Worm (Caenorhabditis elegans): ENCODE measurements around the gene oac-30.
A peak's percentile ranks its signal among the peaks of the same experiment; 100 is the strongest.

oac-30 gene

ce11 chrII:1306036-1306435 lies 39.3 kb upstream of the oac-30 start, which contains the start of gene emc-2:
Gene emc-2, minus strand, starts transcription at chrII:1306136.
- TF ChIP-seq lin-13 (GFP tag; optimal IDR thresholded peaks at IDR 0.05) (no peak), dmd-4 (tag; optimal IDR thresholded peaks at IDR 0.05) (no peak), nhr-6 (tag; optimal IDR thresholded peaks at IDR 0.05) (no peak), snpc-4 (tag; optimal IDR thresholded peaks at IDR 0.05) (no peak), mbf-1 (tag; optimal IDR thresholded peaks at IDR 0.05) (no peak), nhr-23 (tag; optimal IDR thresholded peaks at IDR 0.05) (no peak), lsy-2 (tag; optimal IDR thresholded peaks at IDR 0.05) (no peak), nhr-21 (tag; optimal IDR thresholded peaks at IDR 0.05) (no peak), ztf-4 (tag; optimal IDR thresholded peaks at IDR 0.05) (no peak), unc-39 (tag; optimal IDR thresholded peaks at IDR 0.05) (no peak), ceh-16 (tag; optimal IDR thresholded peaks at IDR 0.05) (no peak), ztf-11 (tag; optimal IDR thresholded peaks at IDR 0.05) (no peak), nhr-10 (tag; optimal IDR thresholded peaks at IDR 0.05) (no peak), elt-1 (tag; optimal IDR thresholded peaks at IDR 0.05) (no peak), nhr-12 (tag; optimal IDR thresholded peaks at IDR 0.05) (no peak), sma-3 (GFP tag; optimal IDR thresholded peaks at IDR 0.05) (no peak), nhr-11 (tag; optimal IDR thresholded peaks at IDR 0.05) (no peak), ZK546.5 (tag; optimal IDR thresholded peaks at IDR 0.05) (no peak), unc-62 (GFP tag; optimal IDR thresholded peaks at IDR 0.05) (no peak)

ce11 chrII:1301554-1301953 lies 34.9 kb upstream of the oac-30 start, which contains the start of gene glb-31:
Gene glb-31, minus strand, starts transcription at chrII:1301654.
- TF ChIP-seq ceh-16 (tag; optimal IDR thresholded peaks at IDR 0.05) = no peak
- no peak for TF ChIP-seq elt-1 (tag; optimal IDR thresholded peaks at IDR 0.05)
- no peak for TF ChIP-seq unc-55 (GFP tag; optimal IDR thresholded peaks at IDR 0.05)
- no peak for TF ChIP-seq sem-4 (tag; optimal IDR thresholded peaks at IDR 0.05)
- no peak for TF ChIP-seq lsy-2 (tag; optimal IDR thresholded peaks at IDR 0.05)
- no peak for TF ChIP-seq mbf-1 (tag; optimal IDR thresholded peaks at IDR 0.05)
- no peak for TF ChIP-seq alr-1 (tag; optimal IDR thresholded peaks at IDR 0.05)
- no peak for TF ChIP-seq ama-1 (optimal IDR thresholded peaks at IDR 0.05)
- TF ChIP-seq ztf-4 (tag; optimal IDR thresholded peaks at IDR 0.05) = no peak
- no peak for TF ChIP-seq crh-2 (tag; optimal IDR thresholded peaks at IDR 0.05)
- TF ChIP-seq nhr-237 (tag; optimal IDR thresholded peaks at IDR 0.05) = no peak
- TF ChIP-seq Y55F3AM.14 (GFP tag; optimal IDR thresholded peaks at IDR 0.05) = no peak
- TF ChIP-seq blmp-1 (tag; optimal IDR thresholded peaks at IDR 0.05; ENCODE audit: insufficient read depth) = no peak
- TF ChIP-seq snpc-4 (tag; optimal IDR thresholded peaks at IDR 0.05) = no peak
- TF ChIP-seq nhr-11 (tag; optimal IDR thresholded peaks at IDR 0.05) = no peak
- no peak for TF ChIP-seq nhr-21 (tag; optimal IDR thresholded peaks at IDR 0.05)
- no peak for TF ChIP-seq aly-2 (tag; optimal IDR thresholded peaks at IDR 0.05)
- no peak for TF ChIP-seq ztf-1 (GFP tag; conservative IDR thresholded peaks at IDR 0.05)
- no peak for TF ChIP-seq lin-11 (tag; optimal IDR thresholded peaks at IDR 0.05)

ce11 chrII:1298169-1298568 lies 31.5 kb upstream of the oac-30 start, which contains the start of gene Y57G7A.1:
Gene Y57G7A.1, plus strand, starts transcription at chrII:1298469.
- no peak for TF ChIP-seq sma-9 (GFP tag; optimal IDR thresholded peaks at IDR 0.05)
- no peak for TF ChIP-seq sma-9 (tag; optimal IDR thresholded peaks at IDR 0.05)
- TF ChIP-seq peb-1 (tag; optimal IDR thresholded peaks at IDR 0.05) = no peak
- TF ChIP-seq nhr-23 (tag; optimal IDR thresholded peaks at IDR 0.05) = no peak
- TF ChIP-seq nhr-129 (tag; optimal IDR thresholded peaks at IDR 0.05) = no peak
- no peak for TF ChIP-seq sem-4 (tag; optimal IDR thresholded peaks at IDR 0.05)
- TF ChIP-seq aly-2 (tag; optimal IDR thresholded peaks at IDR 0.05) = no peak

- TF ChIP-seq ama-1 (optimal IDR thresholded peaks at IDR 0.05) (no peak), ZK546.5 (tag; optimal IDR thresholded peaks at IDR 0.05) (no peak), crh-2 (tag; optimal IDR thresholded peaks at IDR 0.05) (no peak), elt-3 (tag; optimal IDR thresholded peaks at IDR 0.05) (no peak), fos-1 (tag; optimal IDR thresholded peaks at IDR 0.05) (peak; percentile 1)
Observed at ce11 chrII:1297697-1298093, 31.0 kb upstream of the oac-30 start.
